Worm (Caenorhabditis elegans) whole organism, midembryonic: Measurements from ENCODE around the gene Y6E2A.5.

Experiments
- T22C8.4 ChIP-seq: fragments of 200-800 bp; sonication (Bioruptor generic); IDR thresholded peaks from 2 replicates; pipeline ENCODE4 v1.3.6; 2022; ENCODE audit warnings: missing genetic modification characterization, missing compliant biosample characterization
- cog-1 ChIP-seq: sonication (generic microtip); optimal IDR thresholded peaks from 2 replicates; lab custom pipeline; 2016; ENCODE audit warnings: missing genetic modification characterization, missing compliant biosample characterization
- flt-1 ChIP-seq: fragments of 200-800 bp; sonication (Bioruptor generic); IDR thresholded peaks from 2 replicates; pipeline ENCODE4 v1.3.6; 2022; ENCODE audit warnings: missing genetic modification characterization, missing compliant biosample characterization
- klf-2 ChIP-seq: fragments of 200-800 bp; sonication (Bioruptor generic); conservative IDR thresholded peaks from 2 replicates; pipeline ENCODE4 v1.3.6; 2022; ENCODE audit warnings: missing genetic modification reagents, missing genetic modification characterization, missing compliant biosample characterization
- med-1 ChIP-seq: sonication (generic microtip); optimal IDR thresholded peaks from 2 replicates; lab custom pipeline; 2017; ENCODE audit warnings: missing genetic modification characterization, mild to moderate bottlenecking, missing compliant biosample characterization, antibody characterized with exemption, missing genetic modification reagents; ENCODE audit not compliant: insufficient read depth
- ref-1 ChIP-seq: fragments of 200-800 bp; sonication (Bioruptor generic); conservative IDR thresholded peaks from 2 replicates; pipeline ENCODE4 v1.3.6; 2022; ENCODE audit warnings: missing genetic modification reagents, missing genetic modification characterization, missing compliant biosample characterization
- tab-1 ChIP-seq: fragments of 200-800 bp; sonication (Bioruptor generic); IDR thresholded peaks from 2 replicates; pipeline ENCODE4 v1.3.6; 2022; ENCODE audit warnings: missing genetic modification characterization, missing compliant biosample characterization
- ztf-23 ChIP-seq: fragments of 200-800 bp; sonication (Bioruptor generic); IDR thresholded peaks from 2 replicates; pipeline ENCODE4 v1.3.6; 2022; ENCODE audit warnings: missing genetic modification reagents, missing genetic modification characterization, missing compliant biosample characterization
- ztf-29 ChIP-seq: fragments of 200-800 bp; sonication (Bioruptor generic); IDR thresholded peaks from 2 replicates; pipeline ENCODE4 v1.3.6; 2022; ENCODE audit warnings: missing genetic modification reagents, missing genetic modification characterization, missing compliant biosample characterization

Gene Y6E2A.5

DNA sequence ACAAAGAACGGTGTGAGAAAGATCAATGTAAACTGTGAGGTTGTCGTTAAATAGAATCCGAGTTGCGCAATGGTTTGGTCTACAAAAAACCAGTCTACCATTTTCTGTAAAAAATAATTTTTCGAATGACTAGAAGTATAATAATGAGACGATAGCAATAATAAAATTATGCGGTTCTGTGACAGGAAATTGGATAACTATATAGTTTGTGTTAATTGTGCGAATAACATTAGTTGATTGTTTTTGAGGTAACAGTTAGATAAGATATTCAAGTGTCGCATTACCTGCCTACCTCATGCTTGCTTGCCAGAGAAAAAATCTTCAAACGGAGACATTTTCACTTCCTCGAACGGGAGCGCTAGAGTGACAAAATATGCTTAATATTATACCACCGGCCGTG is 23.4 kb upstream of the Y6E2A.5 start, which contains the start of gene str-18:
Gene str-18, minus strand, starts transcription at position 101 of the 400 bp plus-strand sequence.
- TF ChIP-seq T22C8.4 (GFP tag; lab: Robert Waterston, UW) (no peak), ztf-29 (GFP tag; lab: Robert Waterston, UW) (no peak), ztf-23 (GFP tag; lab: Robert Waterston, UW) (no peak), tab-1 (GFP tag; lab: Robert Waterston, UW) (no peak), med-1 (GFP tag; lab: Kevin White, UChicago) (no peak), ref-1 (GFP tag; lab: Robert Waterston, UW) (no peak), flt-1 (GFP tag; lab: Robert Waterston, UW) (no peak), cog-1 (tag; lab: Kevin White, UChicago) (no peak), klf-2 (GFP tag; lab: Robert Waterston, UW) (no peak)

DNA sequence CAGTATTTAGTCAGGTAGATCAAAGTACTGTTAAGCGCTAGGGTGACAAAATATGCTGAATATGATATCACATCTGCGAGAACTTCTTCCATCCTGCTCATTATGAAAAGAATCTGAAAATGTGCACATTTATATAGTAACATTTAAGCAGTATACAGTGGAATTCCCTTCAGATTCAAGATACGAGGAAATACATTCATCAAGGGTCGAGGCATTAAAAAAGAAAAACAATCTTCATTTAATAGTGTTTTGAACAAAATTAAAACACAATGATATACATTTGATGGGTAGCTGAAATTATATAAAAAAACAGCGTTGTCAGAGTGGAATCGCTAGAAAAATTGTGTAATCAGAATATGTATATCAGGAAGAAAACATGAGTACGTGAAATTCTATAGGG is 17.3 kb upstream of the Y6E2A.5 start, which contains the start of gene str-27:
Gene str-27, minus strand, starts transcription at position 101 of the 400 bp plus-strand sequence.
- TF ChIP-seq ztf-29 (GFP tag; lab: Robert Waterston, UW): no peak
- TF ChIP-seq flt-1 (GFP tag; lab: Robert Waterston, UW): no peak
- TF ChIP-seq ref-1 (GFP tag; lab: Robert Waterston, UW): no peak
- TF ChIP-seq T22C8.4 (GFP tag; lab: Robert Waterston, UW): no peak
- no peak for TF ChIP-seq tab-1 (GFP tag; lab: Robert Waterston, UW)
- TF ChIP-seq cog-1 (tag; lab: Kevin White, UChicago): no peak
- no peak for TF ChIP-seq ztf-23 (GFP tag; lab: Robert Waterston, UW)
- TF ChIP-seq med-1 (GFP tag; lab: Kevin White, UChicago): no peak
- no peak for TF ChIP-seq klf-2 (GFP tag; lab: Robert Waterston, UW)

DNA sequence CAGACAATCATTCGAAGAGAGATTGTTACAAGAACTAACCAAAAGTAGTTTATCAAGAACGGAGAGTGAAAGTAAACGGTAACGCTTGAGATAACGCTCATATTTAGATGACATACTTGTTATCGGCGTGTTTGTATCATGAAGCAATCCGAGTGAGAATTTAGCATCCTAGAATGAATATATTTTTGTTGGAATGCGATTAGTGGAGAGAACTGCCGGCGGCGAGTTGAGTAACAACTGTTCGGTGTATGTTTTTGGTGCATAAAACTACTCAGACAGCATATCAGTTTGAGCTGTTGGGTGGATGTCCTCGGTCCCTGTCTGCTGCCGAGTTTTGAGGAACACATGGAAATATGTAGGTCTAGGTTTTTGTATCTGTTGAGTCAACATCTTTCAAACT is 15.1 kb upstream of the Y6E2A.5 start, which contains the start of gene T23D5.3:
Gene T23D5.3, minus strand, starts transcription at position 101 of the 400 bp plus-strand sequence.
- no peak for TF ChIP-seq ref-1 (GFP tag; lab: Robert Waterston, UW)
- TF ChIP-seq cog-1 (tag; lab: Kevin White, UChicago): no peak
- no peak for TF ChIP-seq T22C8.4 (GFP tag; lab: Robert Waterston, UW)
- TF ChIP-seq ztf-23 (GFP tag; lab: Robert Waterston, UW): no peak
- no peak for TF ChIP-seq klf-2 (GFP tag; lab: Robert Waterston, UW)
- no peak for TF ChIP-seq med-1 (GFP tag; lab: Kevin White, UChicago)
- no peak for TF ChIP-seq tab-1 (GFP tag; lab: Robert Waterston, UW)
- no peak for TF ChIP-seq flt-1 (GFP tag; lab: Robert Waterston, UW)
- TF ChIP-seq ztf-29 (GFP tag; lab: Robert Waterston, UW): no peak

DNA sequence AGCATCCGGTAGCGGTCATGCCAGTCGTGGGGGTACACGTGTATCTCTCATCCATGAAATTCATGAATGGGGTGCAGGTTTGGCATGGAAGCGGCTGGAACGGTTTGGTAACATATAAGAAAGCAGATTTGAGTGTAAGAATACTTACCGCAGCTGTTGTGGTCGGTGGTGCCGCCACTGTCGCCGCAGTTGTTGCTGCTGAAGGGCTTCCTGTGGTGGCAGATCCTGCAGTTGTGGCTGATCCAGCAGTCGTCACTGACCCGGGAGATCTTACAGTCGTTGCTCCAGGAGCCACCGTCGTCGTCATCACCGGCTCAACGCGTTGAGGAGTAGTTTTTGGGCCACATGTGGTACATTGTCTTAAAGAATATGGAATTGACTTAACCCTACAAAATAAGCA is 14.6 kb upstream of the Y6E2A.5 start:
- no peak for TF ChIP-seq med-1 (GFP tag; lab: Kevin White, UChicago)
- no peak for TF ChIP-seq T22C8.4 (GFP tag; lab: Robert Waterston, UW)
- TF ChIP-seq klf-2 (GFP tag; lab: Robert Waterston, UW): no peak
- TF ChIP-seq flt-1 (GFP tag; lab: Robert Waterston, UW): no peak
- TF ChIP-seq ref-1 (GFP tag; lab: Robert Waterston, UW): no peak
- TF ChIP-seq ztf-29 (GFP tag; lab: Robert Waterston, UW): no peak
- TF ChIP-seq ztf-23 (GFP tag; lab: Robert Waterston, UW): no peak
- TF ChIP-seq cog-1 (tag; lab: Kevin White, UChicago): no peak
- no peak for TF ChIP-seq tab-1 (GFP tag; lab: Robert Waterston, UW)

DNA sequence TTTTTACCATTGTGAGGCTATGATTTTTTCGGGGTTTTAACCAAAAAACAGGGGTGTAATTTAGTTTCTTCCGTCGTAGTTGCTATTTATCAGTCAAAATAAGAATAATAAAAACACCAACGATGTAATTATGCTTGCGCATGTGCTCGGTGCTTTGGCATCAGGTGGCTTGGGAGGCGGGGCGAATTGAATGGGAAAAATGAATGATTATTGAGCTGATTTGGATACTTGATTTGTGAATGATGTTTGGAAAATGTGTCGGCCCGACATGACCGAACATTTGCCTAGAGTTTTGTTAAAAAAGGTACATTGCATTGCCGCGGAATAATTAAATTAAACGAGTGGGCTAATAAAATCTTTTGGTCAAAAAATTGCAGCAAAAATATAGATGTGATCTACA is 13.7 kb upstream of the Y6E2A.5 start, which contains the start of gene str-38:
Gene str-38, minus strand, starts transcription at position 101 of the 400 bp plus-strand sequence.
- TF ChIP-seq cog-1 (tag; lab: Kevin White, UChicago) (no peak), T22C8.4 (GFP tag; lab: Robert Waterston, UW) (no peak), klf-2 (GFP tag; lab: Robert Waterston, UW) (no peak)

DNA sequence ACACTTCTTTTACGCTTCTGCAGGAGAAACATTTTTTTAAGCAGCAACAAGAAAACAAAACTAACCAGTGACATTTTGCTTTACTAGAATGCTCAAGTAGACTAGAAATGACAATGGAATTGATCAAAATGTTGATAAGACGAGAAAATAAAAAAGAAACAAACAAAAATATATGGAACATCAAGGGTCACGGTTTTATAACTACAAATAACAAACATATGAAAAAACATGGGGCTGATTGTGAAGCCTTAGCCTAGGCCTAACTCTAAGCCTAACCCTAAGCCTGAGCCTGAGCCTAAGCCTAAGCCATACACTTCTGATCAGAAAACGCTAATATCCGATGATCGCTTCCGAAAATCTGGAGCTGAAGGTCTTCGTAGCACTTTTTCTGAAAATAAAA is 12.0 kb upstream of the Y6E2A.5 start, which contains the start of gene Y6E2A.10:
Gene Y6E2A.10, minus strand, starts transcription at position 101 of the 400 bp plus-strand sequence.
- TF ChIP-seq cog-1 (tag; lab: Kevin White, UChicago): no peak
- TF ChIP-seq ztf-29 (GFP tag; lab: Robert Waterston, UW): no peak
- TF ChIP-seq klf-2 (GFP tag; lab: Robert Waterston, UW): no peak
- no peak for TF ChIP-seq ztf-23 (GFP tag; lab: Robert Waterston, UW)
- TF ChIP-seq ref-1 (GFP tag; lab: Robert Waterston, UW): no peak
- TF ChIP-seq tab-1 (GFP tag; lab: Robert Waterston, UW): no peak
- no peak for TF ChIP-seq T22C8.4 (GFP tag; lab: Robert Waterston, UW)
- TF ChIP-seq med-1 (GFP tag; lab: Kevin White, UChicago): no peak
- TF ChIP-seq flt-1 (GFP tag; lab: Robert Waterston, UW): no peak

DNA sequence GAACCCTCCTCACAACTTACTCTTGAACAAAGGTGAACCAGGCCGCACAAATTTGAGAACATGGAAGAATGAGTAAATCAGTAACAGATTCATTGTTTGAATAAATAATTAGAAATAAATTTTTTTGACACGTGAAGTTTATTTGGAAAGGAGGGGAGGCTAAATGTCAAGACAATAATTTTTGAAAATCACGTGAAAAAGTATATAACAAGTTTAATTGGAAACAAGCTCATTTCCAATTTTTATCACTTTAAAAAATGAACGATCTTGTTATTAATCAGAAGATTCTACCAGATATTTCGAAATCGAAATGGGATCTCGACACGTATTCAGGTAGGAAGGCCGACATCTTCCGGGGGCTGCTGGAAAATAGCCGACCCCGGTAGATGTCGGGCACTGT is 8.1 kb upstream of the Y6E2A.5 start, which contains the start of the genes irld-57 and sfxn-1.3:
Gene irld-57, minus strand, starts transcription at position 101 of the 400 bp plus-strand sequence.
Gene sfxn-1.3, plus strand, starts transcription at position 232 of the 400 bp plus-strand sequence.
- TF ChIP-seq ztf-29 (GFP tag; lab: Robert Waterston, UW) (no peak), flt-1 (GFP tag; lab: Robert Waterston, UW) (no peak), cog-1 (tag; lab: Kevin White, UChicago) (no peak), med-1 (GFP tag; lab: Kevin White, UChicago) (no peak), T22C8.4 (GFP tag; lab: Robert Waterston, UW) (no peak), ref-1 (GFP tag; lab: Robert Waterston, UW) (no peak), ztf-23 (GFP tag; lab: Robert Waterston, UW) (no peak), tab-1 (GFP tag; lab: Robert Waterston, UW) (no peak), klf-2 (GFP tag; lab: Robert Waterston, UW) (no peak)

DNA sequence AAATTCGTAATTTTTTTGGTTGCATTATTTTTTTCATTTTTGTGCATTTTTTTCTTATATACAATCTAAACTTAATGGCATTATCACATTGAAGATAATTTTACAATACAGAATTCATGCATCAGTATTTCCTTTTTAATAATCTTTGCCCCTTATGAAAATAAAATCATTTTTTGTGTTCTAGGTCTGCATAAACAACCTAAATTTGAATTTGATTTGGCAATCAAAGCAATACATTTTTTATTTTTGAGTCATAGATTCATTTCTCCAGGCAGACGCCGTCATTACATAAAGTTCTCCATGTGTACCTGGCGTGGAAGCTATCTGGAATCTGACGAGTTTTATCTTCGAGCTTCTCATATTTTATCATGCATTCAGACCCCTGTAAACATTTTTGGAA is 3.4 kb upstream of the Y6E2A.5 start, which contains the start of gene srh-140:
Gene srh-140, plus strand, starts transcription at position 301 of the 400 bp plus-strand sequence.
- TF ChIP-seq ref-1 (GFP tag; lab: Robert Waterston, UW): no peak
- TF ChIP-seq med-1 (GFP tag; lab: Kevin White, UChicago): no peak
- TF ChIP-seq tab-1 (GFP tag; lab: Robert Waterston, UW): no peak
- TF ChIP-seq cog-1 (tag; lab: Kevin White, UChicago): no peak
- TF ChIP-seq T22C8.4 (GFP tag; lab: Robert Waterston, UW): no peak
- no peak for TF ChIP-seq flt-1 (GFP tag; lab: Robert Waterston, UW)
- TF ChIP-seq ztf-23 (GFP tag; lab: Robert Waterston, UW): no peak
- TF ChIP-seq klf-2 (GFP tag; lab: Robert Waterston, UW): no peak
- no peak for TF ChIP-seq ztf-29 (GFP tag; lab: Robert Waterston, UW)
